Worm (Caenorhabditis elegans) whole organism, L4/young adult: ENCODE measurements around the gene ZK402.2.

ENCODE experiments used
- W03F9.2 ChIP-seq: fragments of 150-350 bp; optimal IDR thresholded peaks from 2 replicates; lab custom pipeline; 2014; ENCODE audit warnings: missing biosample characterization, missing genetic modification characterization
- dao-5 ChIP-seq: sonication (generic microtip); optimal IDR thresholded peaks from 2 replicates; lab custom pipeline; 2016; ENCODE audit warnings: missing genotype, missing genetic modification characterization, moderate library complexity, missing compliant biosample characterization
- him-1 ChIP-seq: sonication (generic microtip); optimal IDR thresholded peaks from 2 replicates; lab custom pipeline; 2016; ENCODE audit warnings: missing genotype, missing genetic modification reagents, missing genetic modification characterization, missing compliant biosample characterization

- TF ChIP-seq him-1 (tag; lab: Kevin White, UChicago) (no peak), dao-5 (tag; lab: Kevin White, UChicago) (no peak), W03F9.2 (tag; lab: Kevin White, UChicago) (no peak)
Measured at ce11 chrX:1383546-1383945, 20.0 kb upstream of the ZK402.2 start.
